Worm (Caenorhabditis elegans): ENCODE measurements around the gene K09C8.2.

Gene K09C8.2

DNA sequence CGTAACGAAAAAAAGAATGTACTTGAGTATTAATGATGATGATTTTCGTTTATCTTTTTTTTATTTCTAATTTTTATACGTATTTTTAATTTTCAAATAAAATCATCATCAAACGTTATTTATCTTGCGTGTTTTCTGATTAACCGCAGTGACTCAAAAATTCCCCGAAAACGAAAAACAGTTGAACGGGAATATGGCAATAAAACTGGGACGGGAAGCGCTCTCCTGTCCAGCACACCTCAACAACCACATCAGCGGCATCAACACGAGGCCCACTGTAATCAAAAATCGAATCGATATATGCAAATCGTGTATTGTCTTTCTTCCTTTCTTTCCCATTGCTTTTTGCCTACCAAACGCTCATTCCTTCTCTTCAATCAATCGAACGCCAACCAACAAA is at the start of gene K09C8.2:
Gene K09C8.2, plus strand, starts transcription at position 301 of the 400 bp plus-strand sequence.
- no peak for TF ChIP-seq T22C8.4 (GFP tag; IDR thresholded peaks at IDR 0.05)
- TF ChIP-seq klf-2 (GFP tag; conservative IDR thresholded peaks at IDR 0.05) = no peak
- no peak for TF ChIP-seq ref-1 (GFP tag; conservative IDR thresholded peaks at IDR 0.05)
- TF ChIP-seq flt-1 (GFP tag; IDR thresholded peaks at IDR 0.05) = no peak
- TF ChIP-seq cog-1 (tag; optimal IDR thresholded peaks at IDR 0.05) = no peak
- TF ChIP-seq ztf-23 (GFP tag; IDR thresholded peaks at IDR 0.05) = no peak
- TF ChIP-seq ztf-29 (GFP tag; IDR thresholded peaks at IDR 0.05) = no peak
- no peak for TF ChIP-seq med-1 (GFP tag; optimal IDR thresholded peaks at IDR 0.05; ENCODE audit: insufficient read depth)
- TF ChIP-seq tab-1 (GFP tag; IDR thresholded peaks at IDR 0.05) = no peak

DNA sequence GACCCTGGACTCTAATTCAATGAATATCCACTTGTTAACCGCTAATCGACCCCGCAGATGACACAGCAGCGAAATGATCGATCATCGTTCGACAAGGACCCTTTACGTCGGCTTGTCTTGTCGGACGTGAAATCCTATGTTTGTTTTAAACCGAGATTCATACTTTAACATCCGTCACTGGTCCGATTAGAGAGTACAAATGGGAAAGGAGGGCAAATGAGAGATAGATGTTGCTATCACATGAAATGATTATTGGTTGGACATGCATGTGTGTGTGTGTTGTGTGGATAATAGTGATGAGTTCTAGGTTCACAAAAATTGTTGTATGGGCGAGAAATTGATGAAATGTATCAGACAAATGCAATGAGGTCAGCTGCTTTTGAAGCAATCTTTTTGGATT is 49.6 kb upstream of the K09C8.2 start:
- no peak for TF ChIP-seq klf-2 (GFP tag; conservative IDR thresholded peaks at IDR 0.05)
- no peak for TF ChIP-seq tab-1 (GFP tag; IDR thresholded peaks at IDR 0.05)
- no peak for TF ChIP-seq ref-1 (GFP tag; conservative IDR thresholded peaks at IDR 0.05)
- TF ChIP-seq ztf-23 (GFP tag; IDR thresholded peaks at IDR 0.05) = no peak
- TF ChIP-seq flt-1 (GFP tag; IDR thresholded peaks at IDR 0.05) = no peak
- no peak for TF ChIP-seq med-1 (GFP tag; optimal IDR thresholded peaks at IDR 0.05; ENCODE audit: insufficient read depth)
- TF ChIP-seq T22C8.4 (GFP tag; IDR thresholded peaks at IDR 0.05) = no peak
- no peak for TF ChIP-seq cog-1 (tag; optimal IDR thresholded peaks at IDR 0.05)

DNA sequence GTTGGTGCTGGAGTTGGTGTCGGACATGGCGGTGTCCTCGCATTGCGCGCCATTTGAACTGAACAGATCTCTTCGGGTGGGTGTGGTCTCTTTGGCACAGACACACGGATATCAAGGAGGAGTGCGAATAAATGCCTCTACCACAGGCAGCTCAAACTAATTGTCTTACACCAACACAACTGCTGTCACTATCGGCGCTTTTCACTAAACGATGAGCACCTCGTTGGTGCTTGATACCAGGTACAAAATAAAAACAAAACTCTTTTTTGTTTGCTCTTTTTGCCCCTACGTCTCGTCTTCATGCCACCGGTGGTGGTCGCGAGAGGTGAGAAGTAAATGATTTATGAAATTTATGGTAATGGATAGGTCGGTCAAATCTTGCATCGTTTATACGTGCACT is 48.5 kb upstream of the K09C8.2 start, which contains the start of gene F47B10.8:
Gene F47B10.8, minus strand, starts transcription at position 101 of the 400 bp plus-strand sequence.
- no peak for TF ChIP-seq flt-1 (GFP tag; IDR thresholded peaks at IDR 0.05)
- TF ChIP-seq cog-1 (tag; optimal IDR thresholded peaks at IDR 0.05) = no peak
- TF ChIP-seq med-1 (GFP tag; optimal IDR thresholded peaks at IDR 0.05; ENCODE audit: insufficient read depth) = no peak

DNA sequence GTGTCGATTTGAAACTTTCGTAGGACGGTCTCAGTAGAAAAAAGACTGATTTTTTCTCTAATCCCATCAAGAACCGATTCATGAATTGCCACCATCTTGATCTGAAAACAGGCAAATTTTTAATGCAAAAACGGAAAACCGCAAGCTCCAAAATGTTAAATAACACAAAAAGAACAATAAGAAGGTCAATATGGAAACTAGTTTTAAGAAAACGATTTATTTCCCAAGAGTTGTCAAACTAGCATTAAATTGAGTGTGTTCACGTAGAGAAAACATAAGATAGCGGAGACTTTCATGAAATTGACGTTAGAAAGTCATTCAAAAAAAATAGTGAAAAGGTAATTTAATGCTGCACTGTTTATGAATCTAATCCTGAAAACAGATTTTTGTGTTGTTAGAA is 45.3 kb upstream of the K09C8.2 start, which contains the start of gene F47B10.9:
Gene F47B10.9, minus strand, starts transcription at position 101 of the 400 bp plus-strand sequence.
- TF ChIP-seq ztf-23 (GFP tag; IDR thresholded peaks at IDR 0.05) = no peak
- no peak for TF ChIP-seq ztf-29 (GFP tag; IDR thresholded peaks at IDR 0.05)
- no peak for TF ChIP-seq klf-2 (GFP tag; conservative IDR thresholded peaks at IDR 0.05)
- TF ChIP-seq med-1 (GFP tag; optimal IDR thresholded peaks at IDR 0.05; ENCODE audit: insufficient read depth) = no peak
- no peak for TF ChIP-seq tab-1 (GFP tag; IDR thresholded peaks at IDR 0.05)
- TF ChIP-seq cog-1 (tag; optimal IDR thresholded peaks at IDR 0.05) = no peak
- TF ChIP-seq flt-1 (GFP tag; IDR thresholded peaks at IDR 0.05) = no peak
- no peak for TF ChIP-seq ref-1 (GFP tag; conservative IDR thresholded peaks at IDR 0.05)

DNA sequence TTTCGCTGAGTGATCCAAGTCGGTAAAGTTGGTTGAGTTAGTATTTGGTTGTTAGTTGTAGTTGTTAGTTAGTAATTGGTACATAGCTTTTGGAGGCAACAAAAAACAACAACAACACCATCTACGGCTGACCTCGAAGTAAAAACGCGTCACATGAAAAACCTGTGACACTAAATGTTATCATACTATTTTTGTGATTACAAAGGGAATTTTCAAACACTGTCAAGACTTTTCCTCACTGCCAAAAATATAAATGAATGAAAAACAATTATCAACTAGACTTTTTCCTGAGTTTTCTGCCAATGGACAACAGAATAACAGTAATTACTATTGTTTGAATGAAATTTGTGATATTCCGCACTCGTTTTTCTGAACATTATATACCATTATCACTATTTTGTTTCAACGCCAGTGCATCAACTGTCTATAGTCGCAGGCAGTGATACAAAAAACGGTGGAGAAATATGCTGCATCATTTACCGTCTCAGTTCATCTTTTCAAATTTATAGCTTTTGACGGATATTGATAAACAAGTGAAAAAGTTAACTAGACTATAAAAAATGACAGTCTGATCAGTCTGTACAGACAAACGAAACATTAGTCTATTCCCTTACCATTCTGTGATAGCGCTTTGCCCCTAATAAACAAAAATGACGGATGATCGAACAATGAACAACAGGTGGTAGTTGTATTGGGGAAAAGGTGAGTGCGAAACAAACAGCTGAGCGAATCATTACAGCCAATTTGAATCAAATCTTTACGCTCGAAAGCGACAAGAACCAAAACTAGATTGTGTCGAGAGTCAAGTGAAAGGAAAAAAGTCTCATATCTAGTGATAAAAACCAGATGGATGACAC is 44.6 kb upstream of the K09C8.2 start:
- TF ChIP-seq ref-1 (GFP tag; conservative IDR thresholded peaks at IDR 0.05) (no peak), cog-1 (tag; optimal IDR thresholded peaks at IDR 0.05) (no peak), tab-1 (GFP tag; IDR thresholded peaks at IDR 0.05) (no peak), ztf-29 (GFP tag; IDR thresholded peaks at IDR 0.05) (no peak), klf-2 (GFP tag; conservative IDR thresholded peaks at IDR 0.05) (no peak), med-1 (GFP tag; optimal IDR thresholded peaks at IDR 0.05; ENCODE audit: insufficient read depth) (no peak), T22C8.4 (GFP tag; IDR thresholded peaks at IDR 0.05) (no peak), ztf-23 (GFP tag; IDR thresholded peaks at IDR 0.05) (no peak), flt-1 (GFP tag; IDR thresholded peaks at IDR 0.05) (no peak)

DNA sequence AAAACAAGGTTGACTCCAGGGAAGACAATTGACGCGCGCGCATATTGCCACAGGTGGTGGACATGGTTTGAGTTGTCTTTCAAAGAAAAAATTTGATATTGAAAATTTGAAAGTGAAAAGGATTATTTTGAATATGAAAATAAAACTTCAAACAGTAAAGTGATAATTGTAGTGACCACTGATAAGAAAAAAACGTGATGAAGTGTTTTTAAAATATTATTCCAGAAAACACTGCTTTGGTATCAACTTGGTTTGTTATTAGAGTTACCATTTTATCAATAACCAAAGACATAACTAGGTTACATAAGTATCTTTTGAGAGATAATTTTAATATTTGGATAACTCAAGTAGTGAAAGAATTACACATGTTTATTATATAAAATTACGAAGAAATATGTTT is 43.0 kb upstream of the K09C8.2 start:
- TF ChIP-seq tab-1 (GFP tag; IDR thresholded peaks at IDR 0.05) = no peak
- TF ChIP-seq ztf-29 (GFP tag; IDR thresholded peaks at IDR 0.05) = no peak
- no peak for TF ChIP-seq flt-1 (GFP tag; IDR thresholded peaks at IDR 0.05)
- no peak for TF ChIP-seq T22C8.4 (GFP tag; IDR thresholded peaks at IDR 0.05)
- no peak for TF ChIP-seq klf-2 (GFP tag; conservative IDR thresholded peaks at IDR 0.05)
- no peak for TF ChIP-seq ref-1 (GFP tag; conservative IDR thresholded peaks at IDR 0.05)
- no peak for TF ChIP-seq cog-1 (tag; optimal IDR thresholded peaks at IDR 0.05)
- TF ChIP-seq med-1 (GFP tag; optimal IDR thresholded peaks at IDR 0.05; ENCODE audit: insufficient read depth) = no peak
- no peak for TF ChIP-seq ztf-23 (GFP tag; IDR thresholded peaks at IDR 0.05)

DNA sequence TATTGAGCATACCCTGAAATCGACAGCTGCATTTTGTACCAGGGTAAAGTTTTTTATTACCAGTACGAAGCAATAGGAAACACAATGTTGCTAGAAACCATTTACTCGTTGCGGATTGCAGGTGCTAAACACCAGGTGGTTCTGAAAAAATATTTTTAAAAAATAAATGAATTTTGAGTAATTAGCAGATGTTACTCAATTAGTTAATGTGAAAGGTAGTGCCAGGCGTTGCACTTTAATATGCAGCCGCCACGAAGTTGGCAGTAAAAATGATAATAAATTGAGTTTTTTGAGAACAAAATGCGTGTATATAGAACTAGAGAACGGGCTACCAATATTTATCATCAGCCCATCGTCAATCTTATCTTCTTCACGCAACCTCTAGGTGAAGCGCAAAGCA is 39.6 kb upstream of the K09C8.2 start, which contains the start of gene nstp-9:
Gene nstp-9, minus strand, starts transcription at position 101 of the 400 bp plus-strand sequence.
- no peak for TF ChIP-seq ref-1 (GFP tag; conservative IDR thresholded peaks at IDR 0.05)
- TF ChIP-seq ztf-23 (GFP tag; IDR thresholded peaks at IDR 0.05) = no peak

DNA sequence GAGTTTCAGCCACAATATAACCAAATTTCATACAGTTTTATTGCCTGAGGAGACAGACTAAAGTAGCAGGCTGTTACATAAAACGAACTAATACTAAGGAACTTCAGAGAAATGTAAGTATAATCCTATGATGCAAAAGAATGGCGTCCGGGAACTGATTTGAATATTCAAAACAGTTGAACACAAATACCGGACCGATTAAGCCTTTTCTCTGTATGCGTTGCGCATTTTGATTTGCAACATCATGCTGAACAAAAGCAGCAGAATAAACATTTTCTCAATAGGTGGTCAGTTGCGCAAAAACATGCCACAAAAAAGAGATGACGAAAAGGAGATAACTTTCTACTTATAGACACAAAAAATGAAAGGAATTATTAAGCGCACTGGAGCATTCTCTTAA is 35.2 kb upstream of the K09C8.2 start:
- TF ChIP-seq med-1 (GFP tag; optimal IDR thresholded peaks at IDR 0.05; ENCODE audit: insufficient read depth) (no peak), ztf-29 (GFP tag; IDR thresholded peaks at IDR 0.05) (no peak), T22C8.4 (GFP tag; IDR thresholded peaks at IDR 0.05) (no peak), klf-2 (GFP tag; conservative IDR thresholded peaks at IDR 0.05) (no peak), flt-1 (GFP tag; IDR thresholded peaks at IDR 0.05) (no peak), ref-1 (GFP tag; conservative IDR thresholded peaks at IDR 0.05) (no peak), ztf-23 (GFP tag; IDR thresholded peaks at IDR 0.05) (no peak), cog-1 (tag; optimal IDR thresholded peaks at IDR 0.05) (no peak), tab-1 (GFP tag; IDR thresholded peaks at IDR 0.05) (no peak)

DNA sequence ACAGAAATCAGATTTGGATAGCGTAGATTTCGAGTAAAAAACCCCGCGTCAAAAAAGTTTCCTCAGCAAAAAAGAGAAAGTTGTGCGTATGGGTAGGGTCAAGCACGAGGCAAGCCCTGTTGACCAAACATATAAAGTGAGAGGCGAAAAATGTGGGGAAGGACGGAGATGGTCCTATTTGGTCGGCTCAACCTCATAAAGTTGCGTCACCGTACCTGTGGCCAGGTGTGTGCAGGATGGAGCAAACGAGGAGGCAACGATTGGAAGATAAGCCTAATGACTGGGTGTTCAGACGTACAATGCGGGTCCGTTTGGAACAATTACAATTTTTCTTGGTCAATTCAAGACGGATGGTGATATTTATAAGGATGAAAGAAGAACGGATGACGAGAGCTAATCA is 32.1 kb upstream of the K09C8.2 start:
- TF ChIP-seq tab-1 (GFP tag; IDR thresholded peaks at IDR 0.05) = no peak
- no peak for TF ChIP-seq ztf-23 (GFP tag; IDR thresholded peaks at IDR 0.05)
- TF ChIP-seq cog-1 (tag; optimal IDR thresholded peaks at IDR 0.05) = no peak

DNA sequence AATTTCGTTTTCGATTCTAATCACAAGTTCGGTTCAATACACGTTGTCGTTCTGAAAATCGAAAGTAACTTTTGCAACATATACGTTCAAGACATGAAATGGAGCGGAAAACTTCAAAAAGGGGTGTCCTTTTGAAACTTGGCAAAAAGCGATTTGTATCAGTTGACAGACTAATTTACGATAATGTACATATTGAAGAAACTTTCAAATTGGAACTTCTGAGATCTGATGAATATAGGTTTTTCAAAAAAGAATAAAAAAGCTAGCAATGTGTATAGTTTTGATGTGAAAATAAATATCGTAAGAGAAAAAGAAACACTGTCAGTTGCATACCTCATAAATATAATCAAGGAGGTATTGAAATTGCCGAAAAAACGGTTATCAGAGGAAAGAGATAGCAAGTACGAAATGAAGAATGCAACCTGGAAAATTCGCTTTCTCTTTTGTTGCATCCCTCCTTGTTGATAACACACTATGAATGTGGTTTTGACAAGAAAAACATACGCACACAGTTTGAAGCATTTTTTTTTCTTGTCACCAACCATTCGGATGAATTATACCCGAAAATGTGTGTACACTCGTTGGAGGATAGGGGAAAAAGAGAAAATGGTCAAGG is 30.2 kb upstream of the K09C8.2 start, which contains the start of gene dgn-1:
Gene dgn-1, minus strand, starts transcription at position 51 of the 616 bp plus-strand sequence.
- TF ChIP-seq cog-1 (tag; optimal IDR thresholded peaks at IDR 0.05) (no peak), tab-1 (GFP tag; IDR thresholded peaks at IDR 0.05) (no peak), flt-1 (GFP tag; IDR thresholded peaks at IDR 0.05) (no peak), ztf-29 (GFP tag; IDR thresholded peaks at IDR 0.05) (no peak), ref-1 (GFP tag; conservative IDR thresholded peaks at IDR 0.05) (no peak), ztf-23 (GFP tag; IDR thresholded peaks at IDR 0.05) (no peak), med-1 (GFP tag; optimal IDR thresholded peaks at IDR 0.05; ENCODE audit: insufficient read depth) (no peak), T22C8.4 (GFP tag; IDR thresholded peaks at IDR 0.05) (no peak), klf-2 (GFP tag; conservative IDR thresholded peaks at IDR 0.05) (no peak)

All from whole organism, midembryonic.